Fruit fly (Drosophila melanogaster) whole organism, embryonic: ENCODE results near the gene CG34001.

Experiments used
- Atf3 ChIP-seq: fragments of 200-800 bp; sonication (Bioruptor generic); optimal IDR thresholded peaks from 3 replicates; lab custom pipeline; 2016; ENCODE audit warnings: missing biosample characterization, missing genetic modification characterization
- B-H2 ChIP-seq: fragments of 200-800 bp; sonication (Bioruptor generic); optimal IDR thresholded peaks from 2 replicates; lab custom pipeline; 2018; ENCODE audit warnings: missing biosample characterization, mild to moderate bottlenecking, missing genetic modification characterization
- Bgb ChIP-seq: fragments of 200-800 bp; sonication (Bioruptor generic); IDR thresholded peaks from 2 replicates; pipeline ENCODE4 v1.3.6; 2022; ENCODE audit warnings: missing biosample characterization, missing genetic modification characterization; ENCODE audit not compliant: partially characterized antibody
- BtbVII ChIP-seq: fragments of 200-800 bp; sonication (Bioruptor generic); optimal IDR thresholded peaks from 3 replicates; lab custom pipeline; 2017; ENCODE audit warnings: missing biosample characterization, mild to moderate bottlenecking, missing genetic modification characterization
- CG10431 ChIP-seq: fragments of 200-800 bp; sonication (Bioruptor generic); optimal IDR thresholded peaks from 3 replicates; lab custom pipeline; 2018; ENCODE audit warnings: missing biosample characterization, mild to moderate bottlenecking, missing genetic modification characterization
- CG10654 ChIP-seq: fragments of 200-800 bp; sonication (Bioruptor generic); optimal IDR thresholded peaks from 2 replicates; lab custom pipeline; 2016; ENCODE audit warnings: missing biosample characterization, missing genetic modification characterization
- CG11085 ChIP-seq: fragments of 200-800 bp; sonication (Bioruptor generic); IDR thresholded peaks from 2 replicates; pipeline ENCODE4 v1.3.6; 2022; ENCODE audit warnings: missing biosample characterization, missing genetic modification characterization
- CG11398 ChIP-seq: fragments of 200-800 bp; sonication (Bioruptor generic); optimal IDR thresholded peaks from 2 replicates; lab custom pipeline; 2016; ENCODE audit warnings: missing biosample characterization, missing genetic modification characterization
- CG11560 ChIP-seq: fragments of 200-800 bp; sonication (Bioruptor generic); IDR thresholded peaks from 3 replicates; pipeline ENCODE4 v1.3.6; 2022; ENCODE audit warnings: missing biosample characterization, missing genetic modification characterization
- CG12071 ChIP-seq: fragments of 200-800 bp; sonication (Bioruptor generic); optimal IDR thresholded peaks from 3 replicates; lab custom pipeline; 2018; ENCODE audit warnings: missing biosample characterization, mild to moderate bottlenecking, missing genetic modification characterization
- CG12219 ChIP-seq: fragments of 200-800 bp; sonication (Bioruptor generic); optimal IDR thresholded peaks from 3 replicates; lab custom pipeline; 2018; ENCODE audit warnings: missing biosample characterization, mild to moderate bottlenecking, missing genetic modification characterization
- CG14014 ChIP-seq: fragments of 200-800 bp; sonication (Bioruptor generic); IDR thresholded peaks from 2 replicates; pipeline ENCODE4 v1.3.6; 2022; ENCODE audit warnings: missing biosample characterization, missing genetic modification characterization
- CG15696 ChIP-seq: fragments of 200-800 bp; sonication (Bioruptor generic); optimal IDR thresholded peaks from 2 replicates; lab custom pipeline; 2019; ENCODE audit warnings: missing biosample characterization, mild to moderate bottlenecking, missing genetic modification characterization, moderate library complexity
- CG17829 ChIP-seq: fragments of 200-800 bp; optimal IDR thresholded peaks from 2 replicates; lab custom pipeline; 2019; ENCODE audit warnings: missing biosample characterization, mild to moderate bottlenecking, missing genetic modification characterization, moderate library complexity
- CG18619 ChIP-seq: fragments of 200-800 bp; sonication (Bioruptor generic); optimal IDR thresholded peaks from 3 replicates; lab custom pipeline; 2017; ENCODE audit warnings: missing biosample characterization, mild to moderate bottlenecking, missing genetic modification characterization
- CG34224 ChIP-seq: fragments of 200-800 bp; sonication (Bioruptor generic); IDR thresholded peaks from 3 replicates; pipeline ENCODE4 v1.3.6; 2022; ENCODE audit warnings: missing biosample characterization, missing genetic modification characterization; ENCODE audit not compliant: partially characterized antibody
- CG4360 ChIP-seq: fragments of 200-800 bp; sonication (Bioruptor generic); IDR thresholded peaks from 2 replicates; pipeline ENCODE4 v1.3.6; 2022; ENCODE audit warnings: missing biosample characterization, missing genetic modification characterization
- CG5180 ChIP-seq: fragments of 200-800 bp; sonication (Bioruptor generic); optimal IDR thresholded peaks from 3 replicates; lab custom pipeline; 2017; ENCODE audit warnings: missing biosample characterization, missing genetic modification characterization, mild to moderate bottlenecking, moderate library complexity, missing genetic modification reagents
- CG6654 ChIP-seq: fragments of 200-800 bp; sonication (Bioruptor generic); optimal IDR thresholded peaks from 2 replicates; lab custom pipeline; 2017; ENCODE audit warnings: missing biosample characterization, mild to moderate bottlenecking, missing genetic modification characterization
- CG7928 ChIP-seq: fragments of 200-800 bp; sonication (Bioruptor generic); optimal IDR thresholded peaks from 2 replicates; lab custom pipeline; 2017; ENCODE audit warnings: missing biosample characterization, mild to moderate bottlenecking, missing genetic modification characterization
- CG7963 ChIP-seq: fragments of 200-800 bp; sonication (Bioruptor generic); IDR thresholded peaks from 3 replicates; pipeline ENCODE4 v1.3.6; 2022; ENCODE audit warnings: missing biosample characterization, missing genetic modification characterization; ENCODE audit not compliant: partially characterized antibody
- CG8924 ChIP-seq: fragments of 200-800 bp; optimal IDR thresholded peaks from 3 replicates; lab custom pipeline; 2019; ENCODE audit warnings: missing biosample characterization, mild to moderate bottlenecking, missing genetic modification characterization, moderate library complexity
- Chrac-16 ChIP-seq: fragments of 200-800 bp; sonication (Bioruptor generic); optimal IDR thresholded peaks from 3 replicates; lab custom pipeline; 2016; ENCODE audit warnings: missing biosample characterization, missing genetic modification characterization
- D19A ChIP-seq: fragments of 200-800 bp; optimal IDR thresholded peaks from 3 replicates; lab custom pipeline; 2019; ENCODE audit warnings: missing biosample characterization, mild to moderate bottlenecking, missing genetic modification characterization, moderate library complexity
- Doc3 ChIP-seq: fragments of 200-800 bp; sonication (Bioruptor generic); IDR thresholded peaks from 3 replicates; pipeline ENCODE4 v1.3.6; 2022; ENCODE audit warnings: missing biosample characterization, missing genetic modification characterization; ENCODE audit not compliant: partially characterized antibody
- ERR ChIP-seq: fragments of 200-800 bp; sonication (Bioruptor generic); optimal IDR thresholded peaks from 2 replicates; lab custom pipeline; 2016; ENCODE audit warnings: missing biosample characterization, missing genetic modification characterization
- Gug ChIP-seq: fragments of 200-800 bp; sonication (Bioruptor generic); IDR thresholded peaks from 4 replicates; pipeline ENCODE4 v1.3.6; 2022; ENCODE audit warnings: missing biosample characterization, missing genetic modification characterization
- Hey ChIP-seq: fragments of 200-800 bp; sonication (Bioruptor generic); optimal IDR thresholded peaks from 3 replicates; lab custom pipeline; 2018; ENCODE audit warnings: missing biosample characterization, mild to moderate bottlenecking, missing genetic modification characterization
- MBD-R2 ChIP-seq: fragments of 200-800 bp; sonication (Bioruptor generic); IDR thresholded peaks from 2 replicates; pipeline ENCODE4 v1.3.6; 2022; ENCODE audit warnings: missing biosample characterization, missing genetic modification characterization
- NC2β ChIP-seq: fragments of 200-800 bp; sonication (Bioruptor generic); optimal IDR thresholded peaks from 2 replicates; lab custom pipeline; 2016; ENCODE audit warnings: missing biosample characterization, missing genetic modification characterization
- Opbp ChIP-seq: fragments of 200-800 bp; sonication (Bioruptor generic); IDR thresholded peaks from 3 replicates; pipeline ENCODE4 v1.3.6; 2022; ENCODE audit warnings: missing biosample characterization, missing genetic modification characterization; ENCODE audit not compliant: partially characterized antibody
- PHDP ChIP-seq: fragments of 200-800 bp; sonication (Bioruptor generic); optimal IDR thresholded peaks from 3 replicates; lab custom pipeline; 2018; ENCODE audit warnings: missing biosample characterization, mild to moderate bottlenecking, missing genetic modification characterization, moderate library complexity
- Poxn ChIP-seq: fragments of 200-800 bp; sonication (Bioruptor generic); IDR thresholded peaks from 2 replicates; pipeline ENCODE4 v1.3.6; 2022; ENCODE audit warnings: missing biosample characterization, missing genetic modification characterization
- Ravus ChIP-seq: fragments of 200-800 bp; sonication (Bioruptor generic); IDR thresholded peaks from 2 replicates; pipeline ENCODE4 v1.3.6; 2022; ENCODE audit warnings: missing biosample characterization, missing genetic modification characterization
- ase ChIP-seq: fragments of 200-800 bp; sonication (Bioruptor generic); IDR thresholded peaks from 3 replicates; pipeline ENCODE4 v1.3.6; 2022; ENCODE audit warnings: missing biosample characterization, missing genetic modification characterization
- bsh ChIP-seq, 2 experiments: fragments of 200-800 bp; sonication (Bioruptor generic); optimal IDR thresholded peaks; 2 replicates each; lab custom pipeline; 2017 to 2018; ENCODE audit warnings: mild to moderate bottlenecking in 2 of 2, missing biosample characterization in 2 of 2, missing genetic modification characterization in 2 of 2, moderate library complexity in 1 of 2
- chinmo ChIP-seq: fragments of 200-800 bp; sonication (Bioruptor generic); IDR thresholded peaks from 4 replicates; pipeline ENCODE4 v1.3.6; 2022; ENCODE audit warnings: missing biosample characterization, missing genetic modification characterization; ENCODE audit not compliant: partially characterized antibody
- crp ChIP-seq, 2 experiments: fragments of 200-800 bp; sonication (Bioruptor generic); optimal IDR thresholded peaks; 2 replicates in 1 of 2; 3 replicates in 1 of 2; lab custom pipeline; 2017; ENCODE audit warnings: missing biosample characterization in 2 of 2, missing genetic modification characterization in 2 of 2, mild to moderate bottlenecking in 1 of 2, moderate library complexity in 1 of 2
- disco-r ChIP-seq: fragments of 200-800 bp; sonication (Bioruptor generic); optimal IDR thresholded peaks from 2 replicates; lab custom pipeline; 2016; ENCODE audit warnings: missing biosample characterization, missing genetic modification characterization
- dm ChIP-seq: fragments of 200-800 bp; sonication (Bioruptor generic); optimal IDR thresholded peaks from 3 replicates; lab custom pipeline; 2016; ENCODE audit warnings: missing biosample characterization, missing genetic modification characterization
- her ChIP-seq: fragments of 200-800 bp; sonication (Bioruptor generic); optimal IDR thresholded peaks from 2 replicates; lab custom pipeline; 2016; ENCODE audit warnings: missing biosample characterization, missing genetic modification characterization
- kah ChIP-seq: fragments of 200-800 bp; sonication (Bioruptor generic); optimal IDR thresholded peaks from 2 replicates; lab custom pipeline; 2018; ENCODE audit warnings: missing biosample characterization, mild to moderate bottlenecking, missing genetic modification characterization
- mirr ChIP-seq: fragments of 200-800 bp; sonication (Bioruptor generic); optimal IDR thresholded peaks from 3 replicates; lab custom pipeline; 2018; ENCODE audit warnings: missing biosample characterization, mild to moderate bottlenecking, missing genetic modification characterization
- otp ChIP-seq: fragments of 200-800 bp; sonication (Bioruptor generic); IDR thresholded peaks from 3 replicates; pipeline ENCODE4, ENCODE4 v1.3.6; 2022; ENCODE audit warnings: missing biosample characterization, missing genetic modification characterization
- pho ChIP-seq: fragments of 200-800 bp; sonication (Bioruptor generic); optimal IDR thresholded peaks from 2 replicates; lab custom pipeline; 2016; ENCODE audit warnings: missing biosample characterization, missing genetic modification characterization
- pros ChIP-seq: fragments of 200-800 bp; sonication (Bioruptor generic); optimal IDR thresholded peaks from 3 replicates; lab custom pipeline; 2019; ENCODE audit warnings: missing biosample characterization, mild to moderate bottlenecking, missing genetic modification characterization, moderate library complexity
- shn ChIP-seq: fragments of 200-800 bp; sonication (Bioruptor generic); optimal IDR thresholded peaks from 3 replicates; lab custom pipeline; 2016; ENCODE audit warnings: missing biosample characterization, missing genetic modification characterization
- sr ChIP-seq: fragments of 200-800 bp; sonication (Bioruptor generic); IDR thresholded peaks from 3 replicates; pipeline ENCODE4 v1.3.6; 2022; ENCODE audit warnings: missing biosample characterization, missing genetic modification characterization
- tll ChIP-seq, 2 experiments: fragments of 200-800 bp in 1 of 2; fragments of >200 bp in 1 of 2; sonication (Bioruptor generic) in 1 of 2; optimal IDR thresholded peaks; 2 replicates each; lab custom pipeline; 2017 to 2019; ENCODE audit warnings: missing biosample characterization in 2 of 2, missing genetic modification characterization in 2 of 2, mild to moderate bottlenecking in 1 of 2, moderate library complexity in 1 of 2

Gene CG34001

DNA sequence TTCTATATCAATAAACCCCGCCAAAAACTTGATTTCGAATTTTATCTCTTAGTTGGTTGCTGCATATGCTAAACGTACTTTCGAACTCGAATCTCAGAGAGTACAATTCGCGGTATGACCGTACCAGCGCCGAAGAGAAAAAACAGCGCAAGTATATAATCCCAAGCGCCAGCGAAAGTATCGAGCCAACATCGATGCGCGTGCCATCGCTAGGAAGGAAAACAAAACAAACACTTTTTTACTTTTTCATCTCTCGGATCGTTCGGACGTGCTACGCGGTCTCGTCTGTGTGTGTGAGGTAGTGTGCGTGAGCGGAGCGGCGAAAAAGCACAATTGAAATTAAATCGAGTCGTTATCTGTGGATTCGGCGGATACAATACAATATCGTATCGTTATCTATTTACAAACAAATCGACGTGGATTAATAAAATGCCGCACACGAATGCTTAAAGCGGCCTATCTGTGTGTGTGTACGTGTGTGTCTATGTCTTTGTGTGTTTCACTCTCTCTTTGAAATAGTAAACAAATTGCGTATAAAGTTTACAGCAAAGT is 33.7 kb downstream of the CG34001 start, which contains the start of gene simj (continued):
- TF ChIP-seq Doc3 (peak; percentile 60), CG8924 (peak; percentile 81), CG18619 (GFP tag; lab: Kevin White, UChicago) (no peak), pho (GFP tag; lab: Kevin White, UChicago) (peak; percentile 23), CG4360 (GFP tag; lab: Robert Waterston, UW) (0 out of 2 replicates have a peak, but pooled peaks have one; percentile 23), dm (GFP tag; lab: Kevin White, UChicago) (peak; percentile 2), CG7928 (GFP tag; lab: Kevin White, UChicago) (no peak), Atf3 (GFP tag; lab: Kevin White, UChicago) (no peak), otp (GFP tag; lab: Robert Waterston, UW) (0 out of 3 replicates have a peak, but pooled peaks have one; percentile 21), MBD-R2 (GFP tag; lab: Robert Waterston, UW) (peak; percentile 55; the same call in 1 of the 2 replicates), bsh (GFP tag; optimal IDR thresholded peaks at IDR 0.05; lab: Kevin White, UChicago) (peak in 1 of 2 experiments; percentile 26), tll (GFP tag; optimal IDR thresholded peaks at IDR 0.05; lab: Kevin White, UChicago) (no peak), CG6654 (GFP tag; lab: Kevin White, UChicago) (no peak), BtbVII (GFP tag; lab: Kevin White, UChicago) (peak; percentile 46), PHDP (peak; percentile 34), Ravus (GFP tag; lab: Robert Waterston, UW) (no peak), ase (GFP tag; lab: Robert Waterston, UW) (peak; percentile 55; the same call in 1 of the 3 replicates), Chrac-16 (GFP tag; lab: Kevin White, UChicago) (peak; percentile 21), CG14014 (GFP tag; lab: Robert Waterston, UW) (peak; percentile 63; the same call in 1 of the 2 replicates), mirr (peak; percentile 83), CG7963 (GFP tag; lab: Robert Waterston, UW) (peak; percentile 74), Hey (tag; lab: Kevin White, UChicago) (peak; percentile 42), crp (GFP tag; optimal IDR thresholded peaks at IDR 0.05; lab: Kevin White, UChicago) (peak in 1 of 2 experiments; percentile 63), CG12071 (peak; percentile 31), CG34224 (GFP tag; lab: Robert Waterston, UW) (peak; percentile 90), Opbp (peak; percentile 94), CG15696 (peak; percentile 6), Poxn (GFP tag; lab: Robert Waterston, UW) (no peak), CG12219 (GFP tag; lab: Kevin White, UChicago) (peak; percentile 46), her (GFP tag; lab: Kevin White, UChicago) (peak; percentile 80), Bgb (GFP tag; lab: Robert Waterston, UW) (peak; percentile 94), D19A (tag; lab: Kevin White, UChicago) (peak; percentile 48), chinmo (GFP tag; lab: Robert Waterston, UW) (peak; percentile 96), disco-r (GFP tag; lab: Kevin White, UChicago) (no peak), CG11398 (GFP tag; lab: Kevin White, UChicago) (peak; percentile 52), Gug (GFP tag; lab: Robert Waterston, UW) (peak; percentile 27; the same call in 1 of the 4 replicates), sr (peak; percentile 27; the same call in 1 of the 3 replicates), shn (GFP tag; lab: Kevin White, UChicago) (peak; percentile 4), CG11085 (GFP tag; lab: Robert Waterston, UW) (no peak), CG17829 (tag; lab: Kevin White, UChicago) (peak; percentile 84), kah (GFP tag; lab: Kevin White, UChicago) (peak; percentile 67), CG10654 (GFP tag; lab: Kevin White, UChicago) (no peak), CG10431 (no peak), ERR (GFP tag; lab: Kevin White, UChicago) (peak; percentile 67), B-H2 (GFP tag; lab: Kevin White, UChicago) (peak; percentile 87), CG5180 (GFP tag; lab: Kevin White, UChicago) (peak; percentile 38), NC2β (peak; percentile 52), pros (GFP tag; lab: Kevin White, UChicago) (peak; percentile 18), CG11560 (tag; lab: Robert Waterston, UW) (no peak)
